Worm (Caenorhabditis elegans): ENCODE measurements around the gene bcmo-1.

The bcmo-1 gene

ce11 chrII:12795188-12795587 lies 35.3 kb upstream of the bcmo-1 start (continued):
- TF ChIP-seq hlh-12 (tag; optimal IDR thresholded peaks at IDR 0.05): no peak
- TF ChIP-seq ztf-22 (GFP tag; optimal IDR thresholded peaks at IDR 0.05): no peak
- no peak for TF ChIP-seq attf-3 (GFP tag; conservative IDR thresholded peaks at IDR 0.05)
- no peak for TF ChIP-seq nhr-90 (tag; optimal IDR thresholded peaks at IDR 0.05)
- TF ChIP-seq tbx-9 (tag; optimal IDR thresholded peaks at IDR 0.05; ENCODE audit: borderline replicate concordance): no peak
- no peak for TF ChIP-seq K12H6.12 (tag; optimal IDR thresholded peaks at IDR 0.05)
- TF ChIP-seq F33H1.4 (GFP tag; IDR thresholded peaks at IDR 0.05): no peak
- TF ChIP-seq sea-2 (GFP tag; IDR thresholded peaks at IDR 0.05): no peak
- TF ChIP-seq ztf-26 (tag; optimal IDR thresholded peaks at IDR 0.05): peak; percentile 16
- TF ChIP-seq hmg-20 (GFP tag; IDR thresholded peaks at IDR 0.05): no peak
- TF ChIP-seq lir-1 (GFP tag; conservative IDR thresholded peaks at IDR 0.05): no peak
- no peak for TF ChIP-seq C06A6.2 (GFP tag; conservative IDR thresholded peaks at IDR 0.05)
- no peak for TF ChIP-seq gei-17 (GFP tag; optimal IDR thresholded peaks at IDR 0.05)
- no peak for TF ChIP-seq ceh-100 (GFP tag; IDR thresholded peaks at IDR 0.05)
- peak; percentile 35 for TF ChIP-seq F52B5.7 (tag; optimal IDR thresholded peaks at IDR 0.05)
- no peak for TF ChIP-seq tlf-1 (GFP tag; optimal IDR thresholded peaks at IDR 0.05)
- TF ChIP-seq hsf-1 (GFP tag; IDR thresholded peaks at IDR 0.05): no peak
- no peak for TF ChIP-seq nfya-2 (GFP tag; IDR thresholded peaks at IDR 0.05)
- no peak for TF ChIP-seq snpc-1.1 (tag; optimal IDR thresholded peaks at IDR 0.05; ENCODE audit: insufficient read depth)
- TF ChIP-seq pha-4 (tag; optimal IDR thresholded peaks at IDR 0.05): no peak
- no peak for TF ChIP-seq die-1 (tag; optimal IDR thresholded peaks at IDR 0.05)
- no peak for TF ChIP-seq ztf-28 (GFP tag; IDR thresholded peaks at IDR 0.05)
- no peak for TF ChIP-seq T26A5.8 (tag; optimal IDR thresholded peaks at IDR 0.05)
- TF ChIP-seq dox-1 (GFP tag; IDR thresholded peaks at IDR 0.05): no peak
- no peak for TF ChIP-seq tbp1 (GFP tag; optimal IDR thresholded peaks at IDR 0.05)
- peak; percentile 55 for TF ChIP-seq mel-28 (tag; optimal IDR thresholded peaks at IDR 0.05; ENCODE audit: borderline replicate concordance)
- TF ChIP-seq F57C9.4 (tag; optimal IDR thresholded peaks at IDR 0.05): peak; percentile 40
- peak; percentile 13 for TF ChIP-seq repo-1 (tag; optimal IDR thresholded peaks at IDR 0.05)
- TF ChIP-seq ZK185.1 (tag; optimal IDR thresholded peaks at IDR 0.05; ENCODE audit: poor library complexity, severe bottlenecking): no peak
- peak; percentile 57; the same call in 1 of the 2 replicates for TF ChIP-seq nfyb-1 (GFP tag; IDR thresholded peaks at IDR 0.05)
- TF ChIP-seq pbrm-1 (GFP tag; IDR thresholded peaks at IDR 0.05): no peak

DNA sequence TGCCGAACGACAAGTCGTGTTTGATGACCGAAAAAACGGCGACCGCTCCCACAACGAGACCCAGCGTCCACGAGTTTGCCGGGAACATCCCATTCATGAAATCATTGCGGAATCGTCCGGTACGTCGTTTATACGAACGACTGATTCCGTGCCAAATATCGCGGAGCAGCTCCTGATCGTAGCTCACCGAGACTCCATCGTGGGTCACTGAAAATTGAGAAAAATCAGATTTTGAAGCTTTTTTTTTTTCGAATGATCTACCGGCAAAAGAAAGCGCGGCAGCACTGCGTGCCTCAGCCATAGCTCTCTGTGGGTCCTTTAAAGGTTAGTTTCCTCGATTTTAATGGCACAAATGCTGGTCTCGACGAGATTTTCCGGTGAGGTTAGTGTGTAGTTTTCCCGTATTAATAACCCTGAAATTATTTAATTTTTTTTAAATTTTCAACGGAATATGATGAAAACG lies 34.4 kb upstream of the bcmo-1 start, which contains the start of gene cpt-1:
Gene cpt-1 (minus strand): TSS at position 413 of the 463 bp plus-strand sequence.
- TF ChIP-seq mcd-1 (GFP tag; IDR thresholded peaks at IDR 0.05) (peak; percentile 28; the same call in 1 of the 2 replicates), chd-7 (tag; optimal IDR thresholded peaks at IDR 0.05) (peak; percentile 4), gei-17 (GFP tag; optimal IDR thresholded peaks at IDR 0.05) (peak; percentile 23), lin-35 (GFP tag; optimal IDR thresholded peaks at IDR 0.05) (no peak), Y53G8AR.9 (GFP tag; conservative IDR thresholded peaks at IDR 0.05) (peak; percentile 34), zfh-2 (GFP tag; conservative IDR thresholded peaks at IDR 0.05) (0 out of 2 replicates have a peak, but pooled peaks have one; percentile 19), cebp-1 (GFP tag; IDR thresholded peaks at IDR 0.05) (no peak), cebp-1 (tag; optimal IDR thresholded peaks at IDR 0.05) (peak; percentile 15), hrde-1 (tag; optimal IDR thresholded peaks at IDR 0.05; ENCODE audit: borderline replicate concordance) (no peak)
